Fruit fly (Drosophila melanogaster) whole organism, embryonic: ENCODE results near the gene unc-45.

Experiments
- Abd-B ChIP-seq: fragments of 200-800 bp; sonication (Bioruptor generic); optimal IDR thresholded peaks from 2 replicates; lab custom pipeline; 2018; ENCODE audit warnings: missing biosample characterization, mild to moderate bottlenecking, missing genetic modification characterization, moderate library complexity
- Awh ChIP-seq: fragments of 200-800 bp; sonication (Bioruptor generic); IDR thresholded peaks from 2 replicates; pipeline ENCODE4, ENCODE4 v1.3.6; 2022; ENCODE audit warnings: missing biosample characterization, missing genetic modification characterization
- CG10147 ChIP-seq: fragments of 200-800 bp; sonication (Bioruptor generic); optimal IDR thresholded peaks from 2 replicates; lab custom pipeline; 2019; ENCODE audit warnings: missing biosample characterization, mild to moderate bottlenecking, missing genetic modification characterization, moderate library complexity
- CG10462 ChIP-seq: fragments of 200-800 bp; sonication (Bioruptor generic); optimal IDR thresholded peaks from 2 replicates; lab custom pipeline; 2016; ENCODE audit warnings: missing biosample characterization, missing genetic modification characterization
- CG10565 ChIP-seq: fragments of 200-800 bp; sonication (Bioruptor generic); optimal IDR thresholded peaks from 3 replicates; lab custom pipeline; 2016; ENCODE audit warnings: missing biosample characterization, mild to moderate bottlenecking, missing genetic modification characterization
- CG13296 ChIP-seq: fragments of 200-800 bp; sonication (Bioruptor generic); optimal IDR thresholded peaks from 3 replicates; lab custom pipeline; 2018; ENCODE audit warnings: missing biosample characterization, mild to moderate bottlenecking, missing genetic modification characterization
- CG15696 ChIP-seq: fragments of 200-800 bp; sonication (Bioruptor generic); optimal IDR thresholded peaks from 2 replicates; lab custom pipeline; 2019; ENCODE audit warnings: missing biosample characterization, mild to moderate bottlenecking, missing genetic modification characterization, moderate library complexity
- CG17359 ChIP-seq: fragments of 200-800 bp; sonication (Bioruptor generic); optimal IDR thresholded peaks from 3 replicates; lab custom pipeline; 2018; ENCODE audit warnings: missing biosample characterization, mild to moderate bottlenecking, missing genetic modification characterization, moderate library complexity
- CG18764 ChIP-seq: fragments of 200-800 bp; sonication (Bioruptor generic); optimal IDR thresholded peaks from 3 replicates; lab custom pipeline; 2016; ENCODE audit warnings: missing biosample characterization, missing genetic modification characterization
- CG2116 ChIP-seq: fragments of 200-800 bp; sonication (Bioruptor generic); optimal IDR thresholded peaks from 3 replicates; lab custom pipeline; 2018; ENCODE audit warnings: missing biosample characterization, mild to moderate bottlenecking, missing genetic modification characterization
- CG2199 ChIP-seq: fragments of 200-800 bp; sonication (Bioruptor generic); IDR thresholded peaks from 3 replicates; pipeline ENCODE4 v1.3.6; 2022; ENCODE audit warnings: missing biosample characterization, missing genetic modification characterization
- CG2712 ChIP-seq: fragments of 200-800 bp; optimal IDR thresholded peaks from 3 replicates; lab custom pipeline; 2019; ENCODE audit warnings: missing biosample characterization, mild to moderate bottlenecking, missing genetic modification characterization, moderate library complexity
- CG31388 ChIP-seq: fragments of 200-800 bp; sonication (Bioruptor generic); optimal IDR thresholded peaks from 2 replicates; lab custom pipeline; 2016; ENCODE audit warnings: missing biosample characterization, missing genetic modification characterization
- CG32767 ChIP-seq: fragments of 200-800 bp; sonication (Bioruptor generic); IDR thresholded peaks from 2 replicates; pipeline ENCODE4 v1.3.6; 2022; ENCODE audit warnings: missing biosample characterization, missing genetic modification characterization
- CG6272 ChIP-seq: fragments of 200-800 bp; sonication (Bioruptor generic); IDR thresholded peaks from 2 replicates; pipeline ENCODE4 v1.3.6; 2022; ENCODE audit warnings: missing biosample characterization, missing genetic modification characterization
- CG6791 ChIP-seq: fragments of 200-800 bp; sonication (Bioruptor generic); IDR thresholded peaks from 3 replicates; pipeline ENCODE4 v1.3.6; 2022; ENCODE audit warnings: missing biosample characterization, missing genetic modification characterization; ENCODE audit not compliant: partially characterized antibody
- CG7372 ChIP-seq: fragments of 200-800 bp; sonication (Bioruptor generic); IDR thresholded peaks from 2 replicates; pipeline ENCODE4 v1.3.6; 2022; ENCODE audit warnings: missing biosample characterization, missing genetic modification characterization
- CHES-1-like ChIP-seq: fragments of 200-800 bp; sonication (Bioruptor generic); optimal IDR thresholded peaks from 2 replicates; lab custom pipeline; 2016; ENCODE audit warnings: missing biosample characterization, missing genetic modification characterization
- CTCF ChIP-seq: fragments of 200-800 bp; sonication (Bioruptor generic); optimal IDR thresholded peaks from 2 replicates; lab custom pipeline; 2017; ENCODE audit warnings: missing biosample characterization, mild to moderate bottlenecking, missing genetic modification characterization, moderate library complexity
- CkIIα-i1 ChIP-seq: fragments of 200-800 bp; sonication (Bioruptor generic); IDR thresholded peaks from 2 replicates; pipeline ENCODE4 v1.3.6; 2022; ENCODE audit warnings: missing biosample characterization, missing genetic modification characterization
- Dip2 ChIP-seq: fragments of 200-800 bp; sonication (Bioruptor generic); IDR thresholded peaks from 2 replicates; pipeline ENCODE4 v1.3.6; 2022; ENCODE audit warnings: missing biosample characterization, missing genetic modification characterization
- Gug ChIP-seq: fragments of 200-800 bp; sonication (Bioruptor generic); IDR thresholded peaks from 4 replicates; pipeline ENCODE4 v1.3.6; 2022; ENCODE audit warnings: missing biosample characterization, missing genetic modification characterization
- Hmr ChIP-seq: fragments of 200-800 bp; sonication (Bioruptor generic); optimal IDR thresholded peaks from 3 replicates; lab custom pipeline; 2017; ENCODE audit warnings: mild to moderate bottlenecking, missing biosample characterization, missing genetic modification reagents, missing genetic modification characterization
- Hr3 ChIP-seq: fragments of 200-800 bp; sonication (Bioruptor generic); optimal IDR thresholded peaks from 3 replicates; lab custom pipeline; 2016; ENCODE audit warnings: missing biosample characterization, missing genetic modification characterization
- NC2β ChIP-seq: fragments of 200-800 bp; sonication (Bioruptor generic); optimal IDR thresholded peaks from 2 replicates; lab custom pipeline; 2016; ENCODE audit warnings: missing biosample characterization, missing genetic modification characterization
- Scr ChIP-seq: fragments of 200-800 bp; sonication (Bioruptor generic); IDR thresholded peaks from 2 replicates; pipeline ENCODE4 v1.3.6; 2022; ENCODE audit warnings: missing biosample characterization, missing genetic modification characterization; ENCODE audit not compliant: partially characterized antibody
- Trl ChIP-seq, 3 experiments: fragments of >200 bp in 2 of 3; fragments of 200-800 bp in 1 of 3; sonication (Bioruptor generic) in 1 of 3; optimal IDR thresholded peaks; 2 replicates in 1 of 3; 3 replicates in 2 of 3; lab custom pipeline; 2016 to 2017; ENCODE audit warnings: missing biosample characterization in 1 of 3, missing genetic modification characterization in 1 of 3
- az2 ChIP-seq: fragments of 200-800 bp; sonication (Bioruptor generic); optimal IDR thresholded peaks from 3 replicates; lab custom pipeline; 2016; ENCODE audit warnings: missing biosample characterization, missing genetic modification characterization
- bcd ChIP-seq: fragments of 200-800 bp; sonication (Bioruptor generic); optimal IDR thresholded peaks from 2 replicates; lab custom pipeline; 2017; ENCODE audit warnings: missing biosample characterization, mild to moderate bottlenecking, missing genetic modification characterization
- corto ChIP-seq: fragments of 200-800 bp; sonication (Bioruptor generic); optimal IDR thresholded peaks from 2 replicates; lab custom pipeline; 2016; ENCODE audit warnings: missing biosample characterization, mild to moderate bottlenecking, missing genetic modification characterization, moderate library complexity
- crc ChIP-seq: fragments of 200-800 bp; sonication (Bioruptor generic); optimal IDR thresholded peaks from 2 replicates; lab custom pipeline; 2016; ENCODE audit warnings: missing biosample characterization, missing genetic modification characterization
- danr ChIP-seq: fragments of 200-800 bp; sonication (Bioruptor generic); IDR thresholded peaks from 2 replicates; pipeline ENCODE4 v1.3.6; 2022; ENCODE audit warnings: missing biosample characterization, missing genetic modification characterization
- gcm2 ChIP-seq: fragments of 200-800 bp; sonication (Bioruptor generic); optimal IDR thresholded peaks from 2 replicates; lab custom pipeline; 2016; ENCODE audit warnings: missing biosample characterization, missing genetic modification characterization
- gro ChIP-seq: fragments of 200-800 bp; sonication (Bioruptor generic); optimal IDR thresholded peaks from 2 replicates; lab custom pipeline; 2016; ENCODE audit warnings: missing biosample characterization, missing genetic modification characterization
- h ChIP-seq: fragments of >200 bp; optimal IDR thresholded peaks from 2 replicates; lab custom pipeline; 2017
- hbn ChIP-seq: fragments of 200-800 bp; sonication (Bioruptor generic); IDR thresholded peaks from 2 replicates; pipeline ENCODE4 v1.3.6; 2022; ENCODE audit warnings: missing biosample characterization, missing genetic modification characterization; ENCODE audit not compliant: partially characterized antibody
- inv ChIP-seq: fragments of 200-800 bp; sonication (Bioruptor generic); IDR thresholded peaks from 2 replicates; pipeline ENCODE4 v1.3.6; 2022; ENCODE audit warnings: missing biosample characterization, missing genetic modification characterization; ENCODE audit not compliant: partially characterized antibody
- lov ChIP-seq, 2 experiments: fragments of 200-800 bp in 1 of 2; fragments of >200 bp in 1 of 2; sonication (Bioruptor generic) in 1 of 2; IDR thresholded peaks in 1 of 2; optimal IDR thresholded peaks in 1 of 2; 2 replicates in 1 of 2; 3 replicates in 1 of 2; pipeline versions ENCODE4 v1.3.6 to Lab custom; 2017 to 2022; ENCODE audit warnings: missing biosample characterization in 1 of 2, missing genetic modification characterization in 1 of 2
- nerfin-2 ChIP-seq: fragments of 200-800 bp; sonication (Bioruptor generic); IDR thresholded peaks from 2 replicates; pipeline ENCODE4 v1.3.6; 2022; ENCODE audit warnings: missing biosample characterization, missing genetic modification characterization; ENCODE audit not compliant: partially characterized antibody
- otp ChIP-seq: fragments of 200-800 bp; sonication (Bioruptor generic); IDR thresholded peaks from 3 replicates; pipeline ENCODE4, ENCODE4 v1.3.6; 2022; ENCODE audit warnings: missing biosample characterization, missing genetic modification characterization
- pho ChIP-seq: fragments of 200-800 bp; sonication (Bioruptor generic); optimal IDR thresholded peaks from 2 replicates; lab custom pipeline; 2016; ENCODE audit warnings: missing biosample characterization, missing genetic modification characterization
- prd ChIP-seq, 3 experiments: fragments of >200 bp in 2 of 3; fragments of 200-800 bp in 1 of 3; sonication (Bioruptor generic) in 1 of 3; optimal IDR thresholded peaks in 2 of 3; IDR thresholded peaks in 1 of 3; 2 replicates in 2 of 3; 3 replicates in 1 of 3; pipeline versions ENCODE4 v1.3.6 to Lab custom; 2017 to 2022; ENCODE audit warnings: missing biosample characterization in 1 of 3, missing genetic modification characterization in 1 of 3
- sens-2 ChIP-seq: fragments of 200-800 bp; sonication (Bioruptor generic); IDR thresholded peaks from 2 replicates; pipeline ENCODE4 v1.3.6; 2022; ENCODE audit warnings: missing biosample characterization, missing genetic modification characterization
- sim ChIP-seq: fragments of 200-800 bp; sonication (Bioruptor generic); IDR thresholded peaks from 2 replicates; pipeline ENCODE4 v1.3.6; 2022; ENCODE audit warnings: missing biosample characterization, missing genetic modification characterization
- slbo ChIP-seq: fragments of 200-800 bp; sonication (Bioruptor generic); IDR thresholded peaks from 2 replicates; pipeline ENCODE4 v1.3.6; 2022; ENCODE audit warnings: missing biosample characterization, missing genetic modification characterization
- tio ChIP-seq: fragments of 200-800 bp; sonication (Bioruptor generic); optimal IDR thresholded peaks from 2 replicates; lab custom pipeline; 2017; ENCODE audit warnings: missing biosample characterization, missing genetic modification characterization, inconsistent platforms
- tx ChIP-seq: fragments of 200-800 bp; sonication (Bioruptor generic); optimal IDR thresholded peaks from 2 replicates; lab custom pipeline; 2016; ENCODE audit warnings: missing biosample characterization, missing genetic modification characterization
- usp ChIP-seq: fragments of >200 bp; optimal IDR thresholded peaks from 2 replicates; lab custom pipeline; 2017; ENCODE audit warnings: missing biosample characterization, missing genetic modification characterization
- yki ChIP-seq: fragments of >200 bp; optimal IDR thresholded peaks from 3 replicates; lab custom pipeline; 2018
- zf30C ChIP-seq: fragments of 200-800 bp; sonication (Bioruptor generic); optimal IDR thresholded peaks from 3 replicates; lab custom pipeline; 2018; ENCODE audit warnings: missing biosample characterization, mild to moderate bottlenecking, missing genetic modification characterization

Gene unc-45

DNA sequence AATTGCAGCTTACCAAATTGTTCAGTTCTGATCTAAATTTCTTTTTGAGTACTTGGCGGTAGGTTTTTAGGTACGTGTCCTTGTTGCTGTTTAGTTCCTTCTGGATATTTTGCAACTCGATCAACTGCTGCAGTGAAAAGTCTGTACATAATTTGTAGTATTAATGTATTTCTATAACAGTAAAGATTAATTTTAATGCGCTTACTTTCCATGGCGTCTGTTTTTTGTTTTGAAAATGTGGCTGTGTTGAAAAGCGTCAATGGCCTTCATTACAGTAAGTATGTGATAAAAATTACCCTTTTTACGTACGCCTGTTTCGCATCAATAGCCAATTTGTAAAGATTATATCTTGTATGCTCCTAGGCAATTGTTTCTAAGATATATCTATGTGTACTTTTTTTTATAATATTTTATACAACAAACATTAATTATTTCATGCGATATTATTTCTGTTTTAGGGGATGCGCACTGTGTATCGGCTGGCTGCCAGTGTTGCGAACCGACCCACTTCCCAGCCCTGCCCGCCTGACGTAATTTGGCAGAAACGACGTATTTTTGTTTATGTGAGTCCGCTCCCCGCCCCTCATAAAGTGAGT is 31.9 kb upstream of the unc-45 start, which contains the start of the genes Kmn2 and CG2698 (continued):
- no peak for TF ChIP-seq Trl (optimal IDR thresholded peaks at IDR 0.05; lab: Kevin White, UChicago)
- TF ChIP-seq Trl (GFP tag; optimal IDR thresholded peaks at IDR 0.05; lab: Kevin White, UChicago), result peak; percentile 84
- TF ChIP-seq tio, result peak; percentile 95
- peak; percentile 75 for TF ChIP-seq Scr (GFP tag; lab: Robert Waterston, UW)
- peak; percentile 97 for TF ChIP-seq Gug (GFP tag; lab: Robert Waterston, UW)
- peak; percentile 97 for TF ChIP-seq Awh
- TF ChIP-seq CG32767, result peak; percentile 97
- TF ChIP-seq CG2116, result peak; percentile 77
- peak; percentile 29 for TF ChIP-seq CTCF (GFP tag; lab: Kevin White, UChicago)
- TF ChIP-seq Hmr, result peak; percentile 96
- peak; percentile 96 for TF ChIP-seq CG17359
- peak; percentile 94 for TF ChIP-seq CG18764
- peak; percentile 78 for TF ChIP-seq gro (GFP tag; lab: Kevin White, UChicago)
- peak; percentile 99 for TF ChIP-seq slbo (GFP tag; lab: Robert Waterston, UW)
- peak; percentile 84 for TF ChIP-seq pho (GFP tag; lab: Kevin White, UChicago)
- peak; percentile 95 for TF ChIP-seq CG2712 (tag; lab: Kevin White, UChicago)
- TF ChIP-seq nerfin-2 (GFP tag; lab: Robert Waterston, UW), result peak; percentile 56
- TF ChIP-seq CHES-1-like (GFP tag; lab: Kevin White, UChicago), result peak; percentile 64
- peak; percentile 38; the same call in 1 of the 3 replicates for TF ChIP-seq CG6791 (GFP tag; lab: Robert Waterston, UW)
- TF ChIP-seq az2 (GFP tag; lab: Kevin White, UChicago), result peak; percentile 96
- TF ChIP-seq inv (GFP tag; lab: Robert Waterston, UW), result peak; percentile 42; the same call in 1 of the 2 replicates
- peak; percentile 97 for TF ChIP-seq CG6272 (GFP tag; lab: Robert Waterston, UW)
- peak; percentile 97 for TF ChIP-seq otp (GFP tag; lab: Robert Waterston, UW)
- TF ChIP-seq gcm2 (GFP tag; lab: Kevin White, UChicago), result peak; percentile 73
- TF ChIP-seq CG10147 (GFP tag; lab: Kevin White, UChicago), result peak; percentile 95
- peak; percentile 77 for TF ChIP-seq CG10565 (GFP tag; lab: Kevin White, UChicago)
- TF ChIP-seq NC2β (GFP tag; lab: Kevin White, UChicago), result peak; percentile 82
- peak; percentile 85 for TF ChIP-seq CG10462 (GFP tag; lab: Kevin White, UChicago)
- no peak for TF ChIP-seq lov (optimal IDR thresholded peaks at IDR 0.05; lab: Kevin White, UChicago)
- peak; percentile 95 for TF ChIP-seq lov (GFP tag; IDR thresholded peaks at IDR 0.05; lab: Robert Waterston, UW)
- TF ChIP-seq CG2199, result peak; percentile 94
- TF ChIP-seq bcd (GFP tag; lab: Kevin White, UChicago), result peak; percentile 96
- peak; percentile 95 for TF ChIP-seq sens-2 (GFP tag; lab: Robert Waterston, UW)
- TF ChIP-seq CG31388 (GFP tag; lab: Kevin White, UChicago), result peak; percentile 90
- no peak for TF ChIP-seq yki (lab: Kevin White, UChicago)
- peak; percentile 89 for TF ChIP-seq CG15696 (tag; lab: Kevin White, UChicago)
- TF ChIP-seq usp (GFP tag; lab: Kevin White, UChicago), result no peak
- peak; percentile 98 for TF ChIP-seq Abd-B (GFP tag; lab: Kevin White, UChicago)
- peak; percentile 96 for TF ChIP-seq sim (GFP tag; lab: Robert Waterston, UW)
- TF ChIP-seq CG7372 (GFP tag; lab: Robert Waterston, UW), result peak; percentile 97
- peak; percentile 86 for TF ChIP-seq CkIIα-i1 (GFP tag; lab: Robert Waterston, UW)
- TF ChIP-seq tx (GFP tag; lab: Kevin White, UChicago), result peak; percentile 73
- peak; percentile 36; the same call in 1 of the 2 replicates for TF ChIP-seq hbn
- peak; percentile 93 for TF ChIP-seq CG13296 (GFP tag; lab: Kevin White, UChicago)
- peak; percentile 95 for TF ChIP-seq danr
- peak; percentile 67 for TF ChIP-seq Dip2
- TF ChIP-seq h, result no peak
- TF ChIP-seq Hr3 (GFP tag; lab: Kevin White, UChicago), result peak; percentile 98
- TF ChIP-seq corto (GFP tag; lab: Kevin White, UChicago), result peak; percentile 84
- peak; percentile 56 for TF ChIP-seq crc
- no peak for TF ChIP-seq zf30C (GFP tag; lab: Kevin White, UChicago)
- TF ChIP-seq prd (optimal IDR thresholded peaks at IDR 0.05; lab: Kevin White, UChicago), result no peak
- TF ChIP-seq prd (GFP tag; IDR thresholded peaks at IDR 0.05; lab: Robert Waterston, UW), result peak; percentile 99
